Fruit fly (Drosophila melanogaster) whole organism, embryonic: ENCODE data around the gene Est-Q.

ENCODE experiments used
- Asciz ChIP-seq: fragments of 200-800 bp; sonication (Bioruptor generic); optimal IDR thresholded peaks from 2 replicates; lab custom pipeline; 2017; ENCODE audit warnings: missing biosample characterization, mild to moderate bottlenecking, missing genetic modification characterization, missing genetic modification reagents
- CG10209 ChIP-seq: fragments of 200-800 bp; sonication (Bioruptor generic); optimal IDR thresholded peaks from 3 replicates; lab custom pipeline; 2017; ENCODE audit warnings: missing biosample characterization, mild to moderate bottlenecking, missing genetic modification characterization, missing genetic modification reagents
- CG10462 ChIP-seq: fragments of 200-800 bp; sonication (Bioruptor generic); optimal IDR thresholded peaks from 2 replicates; lab custom pipeline; 2016; ENCODE audit warnings: missing biosample characterization, missing genetic modification characterization
- CG11696 ChIP-seq: fragments of 200-800 bp; sonication (Bioruptor generic); IDR thresholded peaks from 2 replicates; pipeline ENCODE4 v1.3.6; 2022; ENCODE audit warnings: missing biosample characterization, missing genetic modification characterization
- CG12071 ChIP-seq: fragments of 200-800 bp; sonication (Bioruptor generic); optimal IDR thresholded peaks from 3 replicates; lab custom pipeline; 2018; ENCODE audit warnings: missing biosample characterization, mild to moderate bottlenecking, missing genetic modification characterization
- CG12155 ChIP-seq: fragments of 200-800 bp; sonication (Bioruptor generic); optimal IDR thresholded peaks from 3 replicates; lab custom pipeline; 2016; ENCODE audit warnings: missing biosample characterization, missing genetic modification characterization
- CG13424 ChIP-seq: fragments of 200-800 bp; sonication (Bioruptor generic); optimal IDR thresholded peaks from 2 replicates; lab custom pipeline; 2019; ENCODE audit warnings: missing biosample characterization, mild to moderate bottlenecking, missing genetic modification characterization, moderate library complexity
- CG13894 ChIP-seq: fragments of 200-800 bp; sonication (Bioruptor generic); optimal IDR thresholded peaks from 3 replicates; lab custom pipeline; 2018; ENCODE audit warnings: missing biosample characterization, mild to moderate bottlenecking, missing genetic modification characterization, moderate library complexity
- CG16779 ChIP-seq: fragments of 200-800 bp; sonication (Bioruptor generic); IDR thresholded peaks from 2 replicates; pipeline ENCODE4 v1.3.6; 2022; ENCODE audit warnings: missing biosample characterization, missing genetic modification characterization
- CG17328 ChIP-seq: fragments of 200-800 bp; sonication (Bioruptor generic); IDR thresholded peaks from 2 replicates; pipeline ENCODE4 v1.3.6; 2022; ENCODE audit warnings: missing biosample characterization, missing genetic modification characterization
- CG17829 ChIP-seq: fragments of 200-800 bp; optimal IDR thresholded peaks from 2 replicates; lab custom pipeline; 2019; ENCODE audit warnings: missing biosample characterization, mild to moderate bottlenecking, missing genetic modification characterization, moderate library complexity
- CG33213 ChIP-seq: fragments of 200-800 bp; sonication (Bioruptor generic); optimal IDR thresholded peaks from 3 replicates; lab custom pipeline; 2016; ENCODE audit warnings: missing biosample characterization, missing genetic modification characterization
- CG4820 ChIP-seq: fragments of 200-800 bp; sonication (Bioruptor generic); optimal IDR thresholded peaks from 3 replicates; lab custom pipeline; 2016; ENCODE audit warnings: missing biosample characterization, missing genetic modification characterization
- CG6791 ChIP-seq: fragments of 200-800 bp; sonication (Bioruptor generic); IDR thresholded peaks from 3 replicates; pipeline ENCODE4 v1.3.6; 2022; ENCODE audit warnings: missing biosample characterization, missing genetic modification characterization; ENCODE audit not compliant: partially characterized antibody
- CG8089 ChIP-seq: fragments of 200-800 bp; sonication (Bioruptor generic); optimal IDR thresholded peaks from 3 replicates; lab custom pipeline; 2016; ENCODE audit warnings: missing biosample characterization, missing genetic modification characterization
- CG8765 ChIP-seq: fragments of 200-800 bp; sonication (Bioruptor generic); IDR thresholded peaks from 2 replicates; pipeline ENCODE4 v1.3.6; 2022; ENCODE audit warnings: missing biosample characterization, missing genetic modification characterization
- CG9876 ChIP-seq: fragments of 200-800 bp; sonication (Bioruptor generic); optimal IDR thresholded peaks from 2 replicates; lab custom pipeline; 2016; ENCODE audit warnings: missing biosample characterization, missing genetic modification characterization
- Dek ChIP-seq: fragments of 200-800 bp; sonication (Bioruptor generic); optimal IDR thresholded peaks from 3 replicates; lab custom pipeline; 2019; ENCODE audit warnings: missing biosample characterization, mild to moderate bottlenecking, missing genetic modification characterization, moderate library complexity
- Dll ChIP-seq: fragments of 200-800 bp; sonication (Bioruptor generic); IDR thresholded peaks from 4 replicates; pipeline ENCODE4 v1.3.6; 2022; ENCODE audit warnings: missing biosample characterization, missing genetic modification characterization; ENCODE audit not compliant: partially characterized antibody
- Dref ChIP-seq: fragments of 200-800 bp; sonication (Bioruptor generic); IDR thresholded peaks from 2 replicates; pipeline ENCODE4 v1.3.6; 2022; ENCODE audit warnings: missing biosample characterization, missing genetic modification characterization
- Ets97D ChIP-seq: fragments of 200-800 bp; sonication (Bioruptor generic); optimal IDR thresholded peaks from 3 replicates; lab custom pipeline; 2016; ENCODE audit warnings: missing biosample characterization, missing genetic modification characterization
- HLH54F ChIP-seq: fragments of 200-800 bp; sonication (Bioruptor generic); optimal IDR thresholded peaks from 3 replicates; lab custom pipeline; 2016; ENCODE audit warnings: missing biosample characterization, missing genetic modification characterization
- HLHmδ ChIP-seq: fragments of 200-800 bp; sonication (Bioruptor generic); optimal IDR thresholded peaks from 2 replicates; lab custom pipeline; 2018; ENCODE audit warnings: missing biosample characterization, mild to moderate bottlenecking, missing genetic modification characterization, moderate library complexity
- Hmx ChIP-seq: fragments of 200-800 bp; sonication (Bioruptor generic); optimal IDR thresholded peaks from 2 replicates; lab custom pipeline; 2016; ENCODE audit warnings: missing biosample characterization, missing genetic modification characterization
- Hr39 ChIP-seq: fragments of >200 bp; optimal IDR thresholded peaks from 2 replicates; lab custom pipeline; 2017
- Hr51 ChIP-seq, 2 experiments: fragments of 200-800 bp; sonication (Bioruptor generic); optimal IDR thresholded peaks; 2 replicates in 1 of 2; 3 replicates in 1 of 2; lab custom pipeline; 2016 to 2018; ENCODE audit warnings: missing biosample characterization in 2 of 2, missing genetic modification characterization in 2 of 2, mild to moderate bottlenecking in 1 of 2, moderate library complexity in 1 of 2
- Max ChIP-seq: fragments of 200-800 bp; sonication (Bioruptor generic); optimal IDR thresholded peaks from 2 replicates; lab custom pipeline; 2016; ENCODE audit warnings: missing biosample characterization, mild to moderate bottlenecking, missing genetic modification characterization
- NfI ChIP-seq: fragments of 200-800 bp; sonication (Bioruptor generic); optimal IDR thresholded peaks from 3 replicates; lab custom pipeline; 2018; ENCODE audit warnings: missing biosample characterization, mild to moderate bottlenecking, missing genetic modification characterization, moderate library complexity
- Sin3A ChIP-seq: fragments of >200 bp; optimal IDR thresholded peaks from 2 replicates; lab custom pipeline; 2018
- Vsx1 ChIP-seq: fragments of 200-800 bp; sonication (Bioruptor generic); optimal IDR thresholded peaks from 2 replicates; lab custom pipeline; 2017; ENCODE audit warnings: missing biosample characterization, mild to moderate bottlenecking, missing genetic modification characterization, missing genetic modification reagents
- Xbp1 ChIP-seq: fragments of 200-800 bp; sonication (Bioruptor generic); optimal IDR thresholded peaks from 3 replicates; lab custom pipeline; 2016; ENCODE audit warnings: missing biosample characterization, mild to moderate bottlenecking, missing genetic modification characterization
- cas ChIP-seq: fragments of 200-800 bp; sonication (Bioruptor generic); IDR thresholded peaks from 2 replicates; pipeline ENCODE4 v1.3.6; 2022; ENCODE audit warnings: missing biosample characterization, missing genetic modification characterization
- ci ChIP-seq: fragments of 200-800 bp; sonication (Bioruptor generic); IDR thresholded peaks from 3 replicates; pipeline ENCODE4 v1.3.6; 2022; ENCODE audit warnings: missing biosample characterization, missing genetic modification characterization
- crol ChIP-seq: fragments of 200-800 bp; sonication (Bioruptor generic); IDR thresholded peaks from 2 replicates; pipeline ENCODE4 v1.3.6; 2022; ENCODE audit warnings: missing biosample characterization, missing genetic modification characterization
- da ChIP-seq: fragments of 200-800 bp; sonication (Bioruptor generic); optimal IDR thresholded peaks from 2 replicates; lab custom pipeline; 2016; ENCODE audit warnings: missing biosample characterization, missing genetic modification characterization
- dm ChIP-seq: fragments of 200-800 bp; sonication (Bioruptor generic); optimal IDR thresholded peaks from 3 replicates; lab custom pipeline; 2016; ENCODE audit warnings: missing biosample characterization, missing genetic modification characterization
- emc ChIP-seq: fragments of 200-800 bp; sonication (Bioruptor generic); optimal IDR thresholded peaks from 2 replicates; lab custom pipeline; 2016; ENCODE audit warnings: missing biosample characterization, missing genetic modification characterization
- fd3F ChIP-seq: fragments of 200-800 bp; sonication (Bioruptor generic); optimal IDR thresholded peaks from 2 replicates; lab custom pipeline; 2018; ENCODE audit warnings: missing biosample characterization, mild to moderate bottlenecking, missing genetic modification characterization, moderate library complexity
- fd64A ChIP-seq: fragments of 200-800 bp; sonication (Bioruptor generic); optimal IDR thresholded peaks from 3 replicates; lab custom pipeline; 2018; ENCODE audit warnings: missing biosample characterization, mild to moderate bottlenecking, missing genetic modification characterization
- h ChIP-seq: fragments of >200 bp; optimal IDR thresholded peaks from 2 replicates; lab custom pipeline; 2017
- jumu ChIP-seq: fragments of 200-800 bp; sonication (Bioruptor generic); optimal IDR thresholded peaks from 3 replicates; lab custom pipeline; 2016; ENCODE audit warnings: missing biosample characterization, missing genetic modification characterization
- kah ChIP-seq: fragments of 200-800 bp; sonication (Bioruptor generic); optimal IDR thresholded peaks from 2 replicates; lab custom pipeline; 2018; ENCODE audit warnings: missing biosample characterization, mild to moderate bottlenecking, missing genetic modification characterization
- pan ChIP-seq, 4 experiments: fragments of >200 bp in 3 of 4; fragments of 200-800 bp in 1 of 4; sonication (Bioruptor generic) in 1 of 4; optimal IDR thresholded peaks in 3 of 4; IDR thresholded peaks in 1 of 4; 2 replicates each; pipeline versions ENCODE4 v1.3.6 to Lab custom; 2017 to 2022; ENCODE audit warnings: missing biosample characterization in 2 of 4, missing genetic modification characterization in 2 of 4, mixed read lengths in 1 of 4
- peb ChIP-seq: fragments of 200-800 bp; sonication (Bioruptor generic); IDR thresholded peaks from 2 replicates; pipeline ENCODE4 v1.3.6; 2022; ENCODE audit warnings: missing biosample characterization, missing genetic modification characterization
- pho ChIP-seq: fragments of 200-800 bp; sonication (Bioruptor generic); optimal IDR thresholded peaks from 2 replicates; lab custom pipeline; 2016; ENCODE audit warnings: missing biosample characterization, missing genetic modification characterization
- sc ChIP-seq, 3 experiments: fragments of >200 bp in 2 of 3; fragments of 200-800 bp in 1 of 3; sonication (Bioruptor generic) in 1 of 3; optimal IDR thresholded peaks; 2 replicates in 2 of 3; 3 replicates in 1 of 3; lab custom pipeline; 2017; ENCODE audit warnings: mild to moderate bottlenecking in 1 of 3, missing biosample characterization in 1 of 3, missing genetic modification characterization in 1 of 3, missing genetic modification reagents in 1 of 3
- scrt ChIP-seq: fragments of 200-800 bp; sonication (Bioruptor generic); optimal IDR thresholded peaks from 2 replicates; lab custom pipeline; 2018; ENCODE audit warnings: missing biosample characterization, mild to moderate bottlenecking, missing genetic modification characterization, moderate library complexity
- seq ChIP-seq: fragments of 200-800 bp; sonication (Bioruptor generic); IDR thresholded peaks from 2 replicates; pipeline ENCODE4 v1.3.6; 2022; ENCODE audit warnings: missing biosample characterization, missing genetic modification characterization
- slou ChIP-seq: fragments of 200-800 bp; sonication (Bioruptor generic); optimal IDR thresholded peaks from 3 replicates; lab custom pipeline; 2016; ENCODE audit warnings: missing biosample characterization, missing genetic modification characterization
- usp ChIP-seq: fragments of >200 bp; optimal IDR thresholded peaks from 2 replicates; lab custom pipeline; 2017; ENCODE audit warnings: missing biosample characterization, missing genetic modification characterization
- zen2 ChIP-seq: fragments of 200-800 bp; sonication (Bioruptor generic); IDR thresholded peaks from 3 replicates; pipeline ENCODE4 v1.3.6; 2022; ENCODE audit warnings: missing biosample characterization, missing genetic modification characterization; ENCODE audit not compliant: partially characterized antibody

Est-Q gene

DNA sequence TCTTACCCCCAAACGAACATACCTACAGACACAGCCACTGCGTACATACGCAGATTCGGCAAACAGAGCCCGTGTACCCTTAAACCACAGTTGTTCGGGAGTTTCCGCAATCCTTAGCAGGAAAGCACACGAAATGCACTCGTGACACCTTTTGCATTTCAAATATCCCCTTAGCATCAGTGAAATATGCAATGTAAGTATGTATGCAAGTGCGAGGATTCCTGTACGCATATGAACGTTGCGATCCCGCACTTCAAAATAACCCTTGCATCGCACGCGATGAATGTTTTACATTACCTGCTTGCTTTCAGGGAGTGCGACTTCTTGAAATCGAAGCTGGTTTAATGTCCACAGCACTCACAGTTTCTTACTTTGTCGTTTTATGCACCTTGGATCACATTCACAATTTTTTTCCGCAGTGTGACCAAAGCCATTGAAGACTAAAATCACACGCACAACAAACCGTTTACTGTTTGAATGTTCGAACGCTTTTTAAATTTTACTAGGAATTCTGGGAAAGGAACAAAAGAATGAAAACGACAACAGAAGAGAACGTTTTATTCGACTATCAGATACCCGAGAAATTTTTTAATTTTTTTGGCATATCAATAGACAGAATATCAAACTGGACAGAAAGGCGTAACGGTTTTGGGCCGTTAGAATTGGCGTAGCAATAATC lies 32.2 kb downstream of the Est-Q start, which contains the start of gene Mkrn1 (continued):
- TF ChIP-seq Sin3A (peak; percentile 26), usp (GFP tag; lab: Kevin White, UChicago) (no peak), Vsx1 (GFP tag; lab: Kevin White, UChicago) (no peak), NfI (no peak), CG8089 (GFP tag; lab: Kevin White, UChicago) (no peak), CG17328 (no peak), CG33213 (GFP tag; lab: Kevin White, UChicago) (peak; percentile 66), sc (optimal IDR thresholded peaks at IDR 0.05; lab: Kevin White, UChicago) (no peak), sc (GFP tag; optimal IDR thresholded peaks at IDR 0.05; lab: Kevin White, UChicago) (no peak), pho (GFP tag; lab: Kevin White, UChicago) (no peak), slou (no peak), CG10462 (no peak), Dek (no peak), CG8765 (GFP tag; lab: Robert Waterston, UW) (no peak), CG13894 (tag; lab: Kevin White, UChicago) (no peak), CG17829 (tag; lab: Kevin White, UChicago) (peak; percentile 47), zen2 (no peak), da (no peak), kah (GFP tag; lab: Kevin White, UChicago) (no peak), CG13424 (tag; lab: Kevin White, UChicago) (no peak), Hmx (GFP tag; lab: Kevin White, UChicago) (no peak), CG12071 (GFP tag; lab: Kevin White, UChicago) (no peak), CG11696 (GFP tag; lab: Robert Waterston, UW) (no peak), CG4820 (GFP tag; lab: Kevin White, UChicago) (no peak), h (lab: Kevin White, UChicago) (no peak), scrt (no peak), fd64A (GFP tag; lab: Kevin White, UChicago) (no peak), Hr51 (GFP tag; optimal IDR thresholded peaks at IDR 0.05; lab: Kevin White, UChicago) (no peak), Xbp1 (GFP tag; lab: Kevin White, UChicago) (no peak), CG12155 (GFP tag; lab: Kevin White, UChicago) (no peak), fd3F (GFP tag; lab: Kevin White, UChicago) (no peak), Asciz (GFP tag; lab: Kevin White, UChicago) (no peak), cas (GFP tag; lab: Robert Waterston, UW) (no peak), seq (no peak), Max (no peak), Hr39 (lab: Kevin White, UChicago) (no peak), crol (GFP tag; lab: Robert Waterston, UW) (no peak), dm (GFP tag; lab: Kevin White, UChicago) (no peak), ci (no peak), pan (optimal IDR thresholded peaks at IDR 0.05; lab: Kevin White, UChicago) (no peak), pan (GFP tag; optimal IDR thresholded peaks at IDR 0.05 in 1 of 2, IDR thresholded peaks at IDR 0.05 in 1 of 2) (no peak), peb (GFP tag; lab: Robert Waterston, UW) (no peak), CG9876 (GFP tag; lab: Kevin White, UChicago) (no peak), HLH54F (GFP tag; lab: Kevin White, UChicago) (no peak), Ets97D (GFP tag; lab: Kevin White, UChicago) (peak; percentile 31), CG6791 (GFP tag; lab: Robert Waterston, UW) (peak; percentile 94), CG16779 (GFP tag; lab: Robert Waterston, UW) (no peak), Dll (GFP tag; lab: Robert Waterston, UW) (peak; percentile 63; the same call in 3 of the 4 replicates), Dref (GFP tag; lab: Robert Waterston, UW) (no peak), emc (GFP tag; lab: Kevin White, UChicago) (no peak), HLHmδ (GFP tag; lab: Kevin White, UChicago) (no peak), jumu (no peak), CG10209 (GFP tag; lab: Kevin White, UChicago) (no peak)
